Worm (Caenorhabditis elegans) whole organism, young adult: ENCODE measurements around the gene srh-218.
A peak's percentile ranks its signal among the peaks of the same experiment; 100 is the strongest.

Experiments used
- B0019.2 ChIP-seq: fragments of 200-800 bp; sonication (Bioruptor generic); conservative IDR thresholded peaks from 2 replicates; pipeline ENCODE4 v1.3.6; 2022; ENCODE audit warnings: missing genetic modification reagents, missing genetic modification characterization, missing compliant biosample characterization
- B0261.1 ChIP-seq: sonication (generic microtip); optimal IDR thresholded peaks from 2 replicates; lab custom pipeline; 2016; ENCODE audit warnings: mild to moderate bottlenecking, missing genetic modification characterization, moderate library complexity, missing compliant biosample characterization
- C17E4.6 ChIP-seq: fragments of 200-800 bp; sonication (Bioruptor generic); IDR thresholded peaks from 2 replicates; pipeline ENCODE4 v1.3.6; 2022; ENCODE audit warnings: missing genetic modification reagents, missing genetic modification characterization, missing compliant biosample characterization
- F10E7.11 ChIP-seq: sonication (generic microtip); optimal IDR thresholded peaks from 2 replicates; lab custom pipeline; 2017; ENCODE audit warnings: mild to moderate bottlenecking, missing genetic modification characterization, moderate library complexity, missing compliant biosample characterization
- F22D6.2 ChIP-seq: sonication (generic microtip); optimal IDR thresholded peaks from 2 replicates; lab custom pipeline; 2016; ENCODE audit warnings: mild to moderate bottlenecking, missing genetic modification characterization, missing compliant biosample characterization
- F49E8.2 ChIP-seq: sonication (generic microtip); optimal IDR thresholded peaks from 3 replicates; lab custom pipeline; 2017; ENCODE audit warnings: missing genetic modification characterization, mild to moderate bottlenecking, missing compliant biosample characterization, antibody characterized with exemption, moderate library complexity; ENCODE audit not compliant: insufficient read depth
- F55B11.4 ChIP-seq: sonication (generic microtip); optimal IDR thresholded peaks from 2 replicates; lab custom pipeline; 2016; ENCODE audit warnings: missing compliant biosample characterization, missing genetic modification characterization, borderline replicate concordance; ENCODE audit not compliant: insufficient read depth
- F57C9.4 ChIP-seq: sonication (generic microtip); optimal IDR thresholded peaks from 2 replicates; lab custom pipeline; 2017; ENCODE audit warnings: mild to moderate bottlenecking, missing genetic modification characterization, missing compliant biosample characterization
- K11D2.4 ChIP-seq: fragments of 200-800 bp; sonication (Bioruptor generic); IDR thresholded peaks from 2 replicates; pipeline ENCODE4 v1.3.6; 2022; ENCODE audit warnings: missing genetic modification reagents, missing genetic modification characterization, missing compliant biosample characterization
- K12H6.12 ChIP-seq: fragments of 200-800 bp; sonication (Bioruptor generic); optimal IDR thresholded peaks from 2 replicates; lab custom pipeline; 2018; ENCODE audit warnings: mild to moderate bottlenecking, missing genetic modification characterization, missing compliant biosample characterization
- T26A5.8 ChIP-seq: sonication (generic microtip); optimal IDR thresholded peaks from 2 replicates; lab custom pipeline; 2016; ENCODE audit warnings: missing genetic modification characterization, missing compliant biosample characterization
- Y53G8AR.9 ChIP-seq: fragments of 200-800 bp; sonication (Bioruptor generic); conservative IDR thresholded peaks from 2 replicates; pipeline ENCODE4 v1.3.6; 2022; ENCODE audit warnings: missing genetic modification reagents, missing genetic modification characterization, missing compliant biosample characterization
- Y56A3A.18 ChIP-seq: fragments of 200-800 bp; sonication (Bioruptor generic); IDR thresholded peaks from 2 replicates; pipeline ENCODE4 v1.3.6; 2022; ENCODE audit warnings: missing genetic modification reagents, missing genetic modification characterization, missing compliant biosample characterization
- Y67H2A.10 ChIP-seq: fragments of 200-800 bp; sonication (Bioruptor generic); conservative IDR thresholded peaks from 2 replicates; pipeline ENCODE4 v1.3.6; 2022; ENCODE audit warnings: missing genetic modification reagents, missing genetic modification characterization, missing compliant biosample characterization
- attf-6 ChIP-seq: fragments of 200-800 bp; sonication (Bioruptor generic); IDR thresholded peaks from 2 replicates; pipeline ENCODE4 v1.3.6; 2022; ENCODE audit warnings: missing genetic modification reagents, missing genetic modification characterization, missing compliant biosample characterization
- bed-1 ChIP-seq: fragments of 200-800 bp; sonication (Bioruptor generic); IDR thresholded peaks from 2 replicates; pipeline ENCODE4 v1.3.6; 2022; ENCODE audit warnings: missing genetic modification reagents, missing genetic modification characterization, missing compliant biosample characterization
- bed-2 ChIP-seq: fragments of 200-800 bp; sonication (Bioruptor generic); IDR thresholded peaks from 2 replicates; pipeline ENCODE4 v1.3.6; 2022; ENCODE audit warnings: missing genetic modification reagents, missing genetic modification characterization, missing compliant biosample characterization
- cebp-1 ChIP-seq, 2 experiments: fragments of 200-800 bp in 1 of 2; sonication (Bioruptor generic) in 1 of 2; sonication (generic microtip) in 1 of 2; IDR thresholded peaks in 1 of 2; optimal IDR thresholded peaks in 1 of 2; 2 replicates each; pipeline versions ENCODE4 v1.3.6 to Lab custom; 2017 to 2022; ENCODE audit warnings: missing compliant biosample characterization in 2 of 2, missing genetic modification characterization in 2 of 2, mild to moderate bottlenecking in 1 of 2, missing genetic modification reagents in 1 of 2, moderate library complexity in 1 of 2
- ceh-58 ChIP-seq: fragments of 200-800 bp; sonication (Bioruptor generic); IDR thresholded peaks from 2 replicates; pipeline ENCODE4 v1.3.6; 2022; ENCODE audit warnings: missing genetic modification characterization, missing compliant biosample characterization
- ceh-79 ChIP-seq: sonication (generic microtip); optimal IDR thresholded peaks from 2 replicates; lab custom pipeline; 2017; ENCODE audit warnings: mild to moderate bottlenecking, missing genetic modification characterization, missing compliant biosample characterization
- chd-7 ChIP-seq: sonication (generic microtip); optimal IDR thresholded peaks from 2 replicates; lab custom pipeline; 2016; ENCODE audit warnings: mild to moderate bottlenecking, missing genetic modification characterization, moderate library complexity, missing compliant biosample characterization
- die-1 ChIP-seq: sonication (generic microtip); optimal IDR thresholded peaks from 2 replicates; lab custom pipeline; 2016; ENCODE audit warnings: missing genotype, mild to moderate bottlenecking, missing genetic modification characterization, missing compliant biosample characterization
- dox-1 ChIP-seq: fragments of 200-800 bp; sonication (Bioruptor generic); IDR thresholded peaks from 2 replicates; pipeline ENCODE4 v1.3.6; 2022; ENCODE audit warnings: missing genetic modification reagents, missing genetic modification characterization, missing compliant biosample characterization
- dpl-1 ChIP-seq: fragments of 150-350 bp; optimal IDR thresholded peaks from 2 replicates; lab custom pipeline; 2014; ENCODE audit warnings: missing biosample characterization, missing genetic modification reagents, missing genetic modification characterization
- efl-1 ChIP-seq: fragments of 150-350 bp; optimal IDR thresholded peaks from 2 replicates; lab custom pipeline; 2014; ENCODE audit warnings: missing biosample characterization, missing genetic modification reagents, missing genetic modification characterization
- hlh-26 ChIP-seq: fragments of 200-800 bp; sonication (Bioruptor generic); conservative IDR thresholded peaks from 2 replicates; pipeline ENCODE4 v1.3.6; 2022; ENCODE audit warnings: missing genetic modification reagents, missing genetic modification characterization, missing compliant biosample characterization
- let-526 ChIP-seq: fragments of 200-800 bp; sonication (Bioruptor generic); IDR thresholded peaks from 2 replicates; pipeline ENCODE4 v1.3.6; 2022; ENCODE audit warnings: missing genetic modification reagents, missing genetic modification characterization, missing compliant biosample characterization
- let-607 ChIP-seq, 2 experiments: fragments of 200-800 bp in 1 of 2; sonication (Bioruptor generic) in 1 of 2; sonication (generic microtip) in 1 of 2; optimal IDR thresholded peaks; 2 replicates each; lab custom pipeline; 2016 to 2018; ENCODE audit warnings: mild to moderate bottlenecking in 2 of 2, missing compliant biosample characterization in 2 of 2, missing genetic modification characterization in 2 of 2, moderate library complexity in 2 of 2, missing genotype in 1 of 2
- lir-1 ChIP-seq: fragments of 200-800 bp; sonication (Bioruptor generic); conservative IDR thresholded peaks from 2 replicates; pipeline ENCODE4 v1.3.6; 2022; ENCODE audit warnings: missing genetic modification reagents, missing genetic modification characterization, missing compliant biosample characterization
- lsy-27 ChIP-seq: sonication (generic microtip); optimal IDR thresholded peaks from 2 replicates; lab custom pipeline; 2017; ENCODE audit warnings: missing genetic modification characterization, mild to moderate bottlenecking, missing compliant biosample characterization, antibody characterized with exemption, missing genotype, borderline replicate concordance; ENCODE audit not compliant: insufficient read depth
- mxl-1 ChIP-seq: sonication (generic microtip); optimal IDR thresholded peaks from 2 replicates; lab custom pipeline; 2016; ENCODE audit warnings: missing genetic modification characterization, missing compliant biosample characterization
- nhr-90 ChIP-seq: sonication (generic microtip); optimal IDR thresholded peaks from 2 replicates; lab custom pipeline; 2016; ENCODE audit warnings: missing genotype, mild to moderate bottlenecking, missing genetic modification characterization, missing compliant biosample characterization
- rpc-1 ChIP-seq, 2 experiments: fragments of 150-350 bp in 1 of 2; sonication (generic microtip) in 1 of 2; optimal IDR thresholded peaks; 2 replicates each; lab custom pipeline; 2014 to 2018; ENCODE audit warnings: missing biosample characterization in 1 of 2, missing genetic modification characterization in 1 of 2, missing genetic modification reagents in 1 of 2, missing genotype in 1 of 2
- sea-2 ChIP-seq: fragments of 200-800 bp; sonication (Bioruptor generic); IDR thresholded peaks from 2 replicates; pipeline ENCODE4 v1.3.6; 2022; ENCODE audit warnings: missing genetic modification characterization, missing compliant biosample characterization
- snpc-1.3 ChIP-seq: sonication (generic microtip); optimal IDR thresholded peaks from 2 replicates; lab custom pipeline; 2017; ENCODE audit warnings: missing genetic modification characterization, mild to moderate bottlenecking, missing compliant biosample characterization, antibody characterized with exemption, moderate library complexity, missing genotype, missing genetic modification reagents; ENCODE audit not compliant: insufficient read depth
- snpc-3.4 ChIP-seq: sonication (generic microtip); optimal IDR thresholded peaks from 2 replicates; lab custom pipeline; 2017; ENCODE audit warnings: missing genetic modification characterization, mild to moderate bottlenecking, missing compliant biosample characterization, antibody characterized with exemption, moderate library complexity, missing genotype, missing genetic modification reagents
- somi-1 ChIP-seq: fragments of 200-800 bp; sonication (Bioruptor generic); optimal IDR thresholded peaks from 2 replicates; lab custom pipeline; 2018; ENCODE audit warnings: mild to moderate bottlenecking, missing genetic modification characterization, missing compliant biosample characterization
- tbp1 ChIP-seq: fragments of 200-800 bp; sonication (Bioruptor generic); optimal IDR thresholded peaks from 2 replicates; lab custom pipeline; 2018; ENCODE audit warnings: mild to moderate bottlenecking, missing genetic modification characterization, missing compliant biosample characterization
- tlf-1 ChIP-seq: fragments of 200-800 bp; sonication (Bioruptor generic); optimal IDR thresholded peaks from 2 replicates; lab custom pipeline; 2018; ENCODE audit warnings: mild to moderate bottlenecking, missing genetic modification characterization, missing compliant biosample characterization
- unc-130 ChIP-seq: sonication (generic microtip); optimal IDR thresholded peaks from 2 replicates; lab custom pipeline; 2016; ENCODE audit warnings: missing genetic modification reagents, missing genetic modification characterization, missing compliant biosample characterization
- zfh-2 ChIP-seq: fragments of 200-800 bp; sonication (Bioruptor generic); conservative IDR thresholded peaks from 2 replicates; pipeline ENCODE4 v1.3.6; 2022; ENCODE audit warnings: missing genetic modification reagents, missing genetic modification characterization, missing compliant biosample characterization
- ztf-18 ChIP-seq: sonication (generic microtip); optimal IDR thresholded peaks from 2 replicates; lab custom pipeline; 2016; ENCODE audit warnings: missing genotype, mild to moderate bottlenecking, missing genetic modification characterization, missing compliant biosample characterization
- ztf-26 ChIP-seq: sonication (generic microtip); optimal IDR thresholded peaks from 2 replicates; lab custom pipeline; 2017; ENCODE audit warnings: missing genetic modification characterization, missing compliant biosample characterization

srh-218 gene

ce11 chrV:15516476-15516875, 22.7 kb downstream of the srh-218 start:
- no peak for TF ChIP-seq let-607 (tag; optimal IDR thresholded peaks at IDR 0.05; lab: Kevin White, UChicago)
- no peak for TF ChIP-seq attf-6
- peak; percentile 71 for TF ChIP-seq tbp1 (GFP tag; lab: Kevin White, UChicago)
- TF ChIP-seq snpc-3.4: no peak
- no peak for TF ChIP-seq dpl-1 (GFP tag; lab: Kevin White, UChicago)
- TF ChIP-seq nhr-90 (tag; lab: Kevin White, UChicago): no peak
- no peak for TF ChIP-seq tlf-1 (GFP tag; lab: Kevin White, UChicago)
- no peak for TF ChIP-seq efl-1 (GFP tag; lab: Kevin White, UChicago)
- TF ChIP-seq lir-1: no peak
- peak; percentile 11 for TF ChIP-seq B0261.1 (tag; lab: Kevin White, UChicago)
- no peak for TF ChIP-seq hlh-26 (GFP tag; lab: Robert Waterston, UW)
- TF ChIP-seq rpc-1 (optimal IDR thresholded peaks at IDR 0.05; lab: Kevin White, UChicago): no peak
- TF ChIP-seq rpc-1 (tag; optimal IDR thresholded peaks at IDR 0.05; lab: Kevin White, UChicago): peak; percentile 53
- no peak for TF ChIP-seq die-1
- TF ChIP-seq T26A5.8: no peak
- no peak for TF ChIP-seq Y67H2A.10
- TF ChIP-seq ceh-79 (tag; lab: Kevin White, UChicago): no peak
- no peak for TF ChIP-seq bed-2 (GFP tag; lab: Robert Waterston, UW)
- TF ChIP-seq dox-1 (GFP tag; lab: Robert Waterston, UW): no peak
- no peak for TF ChIP-seq F10E7.11 (tag; lab: Kevin White, UChicago)
- no peak for TF ChIP-seq chd-7 (tag; lab: Kevin White, UChicago)
- TF ChIP-seq sea-2 (GFP tag; lab: Robert Waterston, UW): no peak
- TF ChIP-seq, all 124 proteins: peak for 3

ce11 chrV:15517413-15517812, 23.6 kb downstream of the srh-218 start, which contains the start of gene F21A3.3:
Gene F21A3.3, plus strand, starts transcription at chrV:15517713.
- TF ChIP-seq lsy-27 (tag; lab: Kevin White, UChicago) (no peak), K12H6.12 (tag; lab: Kevin White, UChicago) (no peak), F57C9.4 (no peak), F22D6.2 (no peak), Y56A3A.18 (GFP tag; lab: Robert Waterston, UW) (no peak), sea-2 (GFP tag; lab: Robert Waterston, UW) (no peak), C17E4.6 (GFP tag; lab: Robert Waterston, UW) (no peak), F55B11.4 (tag; lab: Kevin White, UChicago) (no peak), F49E8.2 (tag; lab: Kevin White, UChicago) (no peak), ceh-58 (no peak), Y53G8AR.9 (GFP tag; lab: Robert Waterston, UW) (no peak), zfh-2 (GFP tag; lab: Robert Waterston, UW) (no peak), let-526 (GFP tag; lab: Robert Waterston, UW) (no peak), K11D2.4 (GFP tag; lab: Robert Waterston, UW) (no peak), ztf-18 (tag; lab: Kevin White, UChicago) (no peak)
- TF ChIP-seq, all 124 proteins: peak for 0

- TF ChIP-seq mxl-1 (tag; lab: Kevin White, UChicago) (no peak), bed-1 (GFP tag; lab: Robert Waterston, UW) (no peak), ztf-26 (tag; lab: Kevin White, UChicago) (no peak), cebp-1 (GFP tag; IDR thresholded peaks at IDR 0.05; lab: Robert Waterston, UW) (no peak), cebp-1 (tag; optimal IDR thresholded peaks at IDR 0.05; lab: Kevin White, UChicago) (no peak), somi-1 (GFP tag; lab: Kevin White, UChicago) (no peak), snpc-1.3 (tag; lab: Kevin White, UChicago) (no peak), B0019.2 (GFP tag; lab: Robert Waterston, UW) (no peak), zfh-2 (GFP tag; lab: Robert Waterston, UW) (no peak), unc-130 (GFP tag; lab: Kevin White, UChicago) (no peak)
- TF ChIP-seq, all 124 proteins: peak for 0
Measured at ce11 chrV:15519845-15520244, 26.1 kb downstream of the srh-218 start.
